Worm (Caenorhabditis elegans) whole organism, L1 larva: Measurements from ENCODE around the gene noca-1.
A peak's percentile ranks its signal among the peaks of the same experiment; 100 is the strongest.

Source experiments
- C04F5.9 ChIP-seq: sonication (generic microtip); optimal IDR thresholded peaks from 2 replicates; lab custom pipeline; 2016; ENCODE audit warnings: missing genetic modification characterization, missing compliant biosample characterization
- C16A3.4 ChIP-seq: fragments of 150-350 bp; optimal IDR thresholded peaks from 2 replicates; lab custom pipeline; 2014; ENCODE audit warnings: missing biosample characterization, missing genetic modification characterization
- C34B4.2 ChIP-seq: sonication (generic microtip); optimal IDR thresholded peaks from 2 replicates; lab custom pipeline; 2017; ENCODE audit warnings: mild to moderate bottlenecking, missing genetic modification characterization, missing compliant biosample characterization
- Y116A8C.19 ChIP-seq: sonication (generic microtip); optimal IDR thresholded peaks from 2 replicates; lab custom pipeline; 2016; ENCODE audit warnings: missing compliant biosample characterization, missing genetic modification characterization, borderline replicate concordance
- aha-1 ChIP-seq: fragments of 150-350 bp; optimal IDR thresholded peaks from 2 replicates; lab custom pipeline; 2014; ENCODE audit warnings: missing biosample characterization, missing genetic modification characterization
- alr-1 ChIP-seq: fragments of 200-800 bp; sonication (Bioruptor generic); optimal IDR thresholded peaks from 2 replicates; lab custom pipeline; 2018; ENCODE audit warnings: borderline replicate concordance, mild to moderate bottlenecking, missing genetic modification characterization, missing compliant biosample characterization
- aly-2 ChIP-seq: fragments of 150-350 bp; optimal IDR thresholded peaks from 2 replicates; lab custom pipeline; 2014; ENCODE audit warnings: missing biosample characterization, missing genetic modification characterization
- blmp-1 ChIP-seq: fragments of 150-350 bp; optimal IDR thresholded peaks from 2 replicates; lab custom pipeline; 2014; ENCODE audit warnings: missing biosample characterization, missing genetic modification characterization
- ceh-82 ChIP-seq, 3 experiments: fragments of 150-350 bp in 1 of 3; sonication (generic microtip) in 2 of 3; optimal IDR thresholded peaks; 2 replicates each; lab custom pipeline; 2014 to 2017; ENCODE audit warnings: missing biosample characterization in 3 of 3, missing genetic modification characterization in 3 of 3
- ceh-88 ChIP-seq: fragments of 200-800 bp; sonication (Bioruptor generic); IDR thresholded peaks from 2 replicates; pipeline ENCODE4 v1.3.6; 2022; ENCODE audit warnings: missing genetic modification characterization, missing compliant biosample characterization
- ces-1 ChIP-seq: fragments of 150-350 bp; optimal IDR thresholded peaks from 2 replicates; lab custom pipeline; 2014; ENCODE audit warnings: missing biosample characterization, missing genetic modification reagents, missing genetic modification characterization
- dpl-1 ChIP-seq, 3 experiments: fragments of 150-350 bp in 2 of 3; sonication (generic microtip) in 1 of 3; optimal IDR thresholded peaks; 2 replicates each; lab custom pipeline; 2014 to 2017; ENCODE audit warnings: missing biosample characterization in 3 of 3, missing genetic modification characterization in 3 of 3, missing genetic modification reagents in 3 of 3
- efl-1 ChIP-seq, 4 experiments: fragments of 150-350 bp; optimal IDR thresholded peaks in 3 of 4; peaks in 1 of 4; 1 replicate in 1 of 4; 2 replicates in 3 of 4; lab custom pipeline; 2014; ENCODE audit warnings: missing biosample characterization in 2 of 4, missing genetic modification characterization in 2 of 4, missing genetic modification reagents in 2 of 4
- egl-27 ChIP-seq, 2 experiments: fragments of 150-350 bp in 1 of 2; sonication (generic microtip); optimal IDR thresholded peaks; 3 replicates each; lab custom pipeline; 2017 to 2018; ENCODE audit warnings: missing biosample characterization in 2 of 2, missing genetic modification characterization in 2 of 2, missing genetic modification reagents in 2 of 2
- elt-2 ChIP-seq: sonication (generic microtip); optimal IDR thresholded peaks from 2 replicates; lab custom pipeline; 2016; ENCODE audit warnings: missing genetic modification characterization, mild to moderate bottlenecking, inconsistent platforms, missing compliant biosample characterization, missing genetic modification reagents
- elt-3 ChIP-seq, 6 experiments: fragments of 150-350 bp in 1 of 6; sonication (generic microtip); optimal IDR thresholded peaks; 2 replicates each; lab custom pipeline; 2017 to 2018; ENCODE audit warnings: missing biosample characterization in 6 of 6, missing genetic modification characterization in 6 of 6, inconsistent platforms in 1 of 6
- ets-5 ChIP-seq: fragments of 200-800 bp; sonication (Bioruptor generic); IDR thresholded peaks from 2 replicates; pipeline ENCODE4 v1.3.6; 2022; ENCODE audit warnings: missing genetic modification characterization, missing compliant biosample characterization
- fkh-10 ChIP-seq: sonication (generic microtip); optimal IDR thresholded peaks from 2 replicates; lab custom pipeline; 2017; ENCODE audit warnings: missing biosample characterization, missing genetic modification reagents, missing genetic modification characterization
- fkh-4 ChIP-seq: sonication (generic microtip); optimal IDR thresholded peaks from 2 replicates; lab custom pipeline; 2016; ENCODE audit warnings: missing compliant biosample characterization, missing genetic modification characterization, borderline replicate concordance
- fkh-8 ChIP-seq: sonication (generic microtip); optimal IDR thresholded peaks from 2 replicates; lab custom pipeline; 2016; ENCODE audit warnings: mild to moderate bottlenecking, missing genetic modification characterization, missing compliant biosample characterization
- fos-1 ChIP-seq: fragments of 150-350 bp; optimal IDR thresholded peaks from 2 replicates; lab custom pipeline; 2014; ENCODE audit warnings: missing biosample characterization, missing genetic modification characterization
- grh-1 ChIP-seq: fragments of 200-800 bp; sonication (Bioruptor generic); IDR thresholded peaks from 2 replicates; pipeline ENCODE4 v1.3.6; 2022; ENCODE audit warnings: missing genetic modification reagents, missing genetic modification characterization, missing compliant biosample characterization
- hlh-17 ChIP-seq: fragments of 200-800 bp; sonication (Bioruptor generic); optimal IDR thresholded peaks from 2 replicates; lab custom pipeline; 2018; ENCODE audit warnings: missing genetic modification characterization, mild to moderate bottlenecking, missing compliant biosample characterization, moderate library complexity, borderline replicate concordance
- hlh-4 ChIP-seq: sonication (generic microtip); optimal IDR thresholded peaks from 2 replicates; lab custom pipeline; 2016; ENCODE audit warnings: mild to moderate bottlenecking, missing genetic modification characterization, missing compliant biosample characterization
- hpl-2 ChIP-seq: fragments of 150-350 bp; optimal IDR thresholded peaks from 2 replicates; lab custom pipeline; 2014; ENCODE audit warnings: missing biosample characterization, missing genetic modification reagents, missing genetic modification characterization
- isw-1 ChIP-seq: fragments of 200-800 bp; sonication (Bioruptor generic); IDR thresholded peaks from 2 replicates; pipeline ENCODE4 v1.3.6; 2022; ENCODE audit warnings: missing genetic modification characterization, missing compliant biosample characterization
- jun-1 ChIP-seq: fragments of 150-350 bp; optimal IDR thresholded peaks from 2 replicates; lab custom pipeline; 2014; ENCODE audit warnings: missing biosample characterization, missing genetic modification reagents, missing genetic modification characterization
- lin-13 ChIP-seq: fragments of 150-350 bp; optimal IDR thresholded peaks from 2 replicates; lab custom pipeline; 2014; ENCODE audit warnings: missing biosample characterization, missing genetic modification reagents, missing genetic modification characterization
- lin-35 ChIP-seq, 2 experiments: fragments of 150-350 bp; optimal IDR thresholded peaks; 2 replicates each; lab custom pipeline; 2014; ENCODE audit warnings: missing biosample characterization in 2 of 2, missing genetic modification characterization in 2 of 2, missing genetic modification reagents in 2 of 2
- lir-3 ChIP-seq: sonication (generic microtip); optimal IDR thresholded peaks from 2 replicates; lab custom pipeline; 2016; ENCODE audit warnings: mild to moderate bottlenecking, missing genetic modification characterization, moderate library complexity, missing compliant biosample characterization; ENCODE audit not compliant: poor library complexity
- lsy-2 ChIP-seq, 2 experiments: fragments of 150-350 bp; optimal IDR thresholded peaks; 2 replicates each; lab custom pipeline; 2014; ENCODE audit warnings: missing biosample characterization in 2 of 2, missing genetic modification characterization in 2 of 2
- mab-9 ChIP-seq: fragments of 200-800 bp; sonication (Bioruptor generic); IDR thresholded peaks from 2 replicates; pipeline ENCODE4 v1.3.6; 2022; ENCODE audit warnings: missing genetic modification reagents, missing genetic modification characterization, missing compliant biosample characterization
- mdl-1 ChIP-seq, 2 experiments: fragments of 150-350 bp; optimal IDR thresholded peaks; 2 replicates each; lab custom pipeline; 2014 to 2017; ENCODE audit warnings: missing biosample characterization in 2 of 2, missing genetic modification characterization in 2 of 2, inconsistent platforms in 1 of 2
- mef-2 ChIP-seq: fragments of 150-350 bp; optimal IDR thresholded peaks from 2 replicates; lab custom pipeline; 2014; ENCODE audit warnings: missing biosample characterization, missing genetic modification characterization
- nhr-11 ChIP-seq: fragments of 150-350 bp; optimal IDR thresholded peaks from 2 replicates; lab custom pipeline; 2014; ENCODE audit warnings: missing biosample characterization, missing genetic modification characterization
- nhr-19 ChIP-seq: fragments of 200-800 bp; sonication (Bioruptor generic); conservative IDR thresholded peaks from 2 replicates; pipeline ENCODE4 v1.3.6; 2022; ENCODE audit warnings: missing genetic modification characterization, missing compliant biosample characterization
- nhr-20 ChIP-seq: sonication (generic microtip); optimal IDR thresholded peaks from 2 replicates; lab custom pipeline; 2016; ENCODE audit warnings: mild to moderate bottlenecking, missing genetic modification characterization, missing compliant biosample characterization
- nhr-237 ChIP-seq: fragments of 150-350 bp; optimal IDR thresholded peaks from 2 replicates; lab custom pipeline; 2014; ENCODE audit warnings: missing biosample characterization, missing genetic modification characterization
- nhr-71 ChIP-seq: sonication (generic microtip); optimal IDR thresholded peaks from 2 replicates; lab custom pipeline; 2016; ENCODE audit warnings: mild to moderate bottlenecking, missing genetic modification characterization, moderate library complexity, missing compliant biosample characterization
- nhr-76 ChIP-seq: sonication (generic microtip); optimal IDR thresholded peaks from 2 replicates; lab custom pipeline; 2017; ENCODE audit warnings: missing biosample characterization, missing genetic modification characterization
- nhr-77 ChIP-seq: fragments of 150-350 bp; optimal IDR thresholded peaks from 2 replicates; lab custom pipeline; 2014; ENCODE audit warnings: missing biosample characterization, missing genetic modification characterization
- pax-3 ChIP-seq: fragments of 200-800 bp; sonication (Bioruptor generic); optimal IDR thresholded peaks from 2 replicates; lab custom pipeline; 2018; ENCODE audit warnings: mild to moderate bottlenecking, missing genetic modification characterization, moderate library complexity, missing compliant biosample characterization
- pqm-1 ChIP-seq: sonication (generic microtip); optimal IDR thresholded peaks from 3 replicates; lab custom pipeline; 2017; ENCODE audit warnings: missing biosample characterization, missing genetic modification characterization
- rnt-1 ChIP-seq: sonication (generic microtip); optimal IDR thresholded peaks from 2 replicates; lab custom pipeline; 2016; ENCODE audit warnings: mild to moderate bottlenecking, missing genetic modification characterization, moderate library complexity, missing compliant biosample characterization
- skn-1 ChIP-seq: fragments of 150-350 bp; optimal IDR thresholded peaks from 2 replicates; lab custom pipeline; 2014; ENCODE audit warnings: missing biosample characterization, missing genetic modification characterization
- sup-37 ChIP-seq: fragments of 200-800 bp; sonication (Bioruptor generic); optimal IDR thresholded peaks from 2 replicates; lab custom pipeline; 2018; ENCODE audit warnings: mild to moderate bottlenecking, missing genetic modification characterization, missing compliant biosample characterization
- swsn-7 ChIP-seq: sonication (generic microtip); optimal IDR thresholded peaks from 2 replicates; lab custom pipeline; 2016; ENCODE audit warnings: missing genetic modification characterization, missing compliant biosample characterization
- unc-30 ChIP-seq: sonication (generic microtip); optimal IDR thresholded peaks from 2 replicates; lab custom pipeline; 2017; ENCODE audit warnings: missing biosample characterization, missing genetic modification characterization
- unc-86 ChIP-seq: sonication (generic microtip); optimal IDR thresholded peaks from 2 replicates; lab custom pipeline; 2016; ENCODE audit warnings: missing genetic modification characterization, missing compliant biosample characterization
- xbp-1 ChIP-seq: sonication (generic microtip); optimal IDR thresholded peaks from 2 replicates; lab custom pipeline; 2016; ENCODE audit warnings: missing genetic modification characterization, missing compliant biosample characterization
- zag-1 ChIP-seq: fragments of 150-350 bp; optimal IDR thresholded peaks from 2 replicates; lab custom pipeline; 2014; ENCODE audit warnings: missing biosample characterization, missing genetic modification characterization
- zip-4 ChIP-seq: fragments of 200-800 bp; sonication (Bioruptor generic); optimal IDR thresholded peaks from 2 replicates; lab custom pipeline; 2018; ENCODE audit warnings: mild to moderate bottlenecking, missing genetic modification characterization, moderate library complexity, missing compliant biosample characterization
- ztf-4 ChIP-seq: fragments of 150-350 bp; optimal IDR thresholded peaks from 2 replicates; lab custom pipeline; 2014; ENCODE audit warnings: missing biosample characterization, missing genetic modification characterization

noca-1 gene

ce11 chrV:13212584-13212983 is 59.9 kb downstream of the noca-1 start:
- TF ChIP-seq nhr-20 (tag; lab: Kevin White, UChicago) (peak; percentile 33), elt-2 (tag; lab: Kevin White, UChicago) (peak; percentile 97), jun-1 (peak; percentile 56), swsn-7 (no peak), rnt-1 (tag; lab: Kevin White, UChicago) (no peak), lin-13 (GFP tag; lab: Kevin White, UChicago) (no peak), ceh-82 (tag; optimal IDR thresholded peaks at IDR 0.05; lab: Kevin White, UChicago) (no peak), ceh-88 (GFP tag; lab: Robert Waterston, UW) (no peak), sup-37 (GFP tag; lab: Kevin White, UChicago) (no peak), ets-5 (no peak), aly-2 (tag; lab: Kevin White, UChicago) (no peak), egl-27 (tag; optimal IDR thresholded peaks at IDR 0.05; lab: Kevin White, UChicago) (no peak), fkh-4 (tag; lab: Kevin White, UChicago) (no peak), C04F5.9 (no peak), mef-2 (tag; lab: Kevin White, UChicago) (no peak), unc-86 (tag; lab: Kevin White, UChicago) (no peak), nhr-237 (tag; lab: Kevin White, UChicago) (no peak), hlh-17 (no peak), nhr-71 (tag; lab: Kevin White, UChicago) (no peak), C34B4.2 (tag; lab: Kevin White, UChicago) (no peak), C16A3.4 (tag; lab: Kevin White, UChicago) (no peak), fkh-8 (tag; lab: Kevin White, UChicago) (no peak), unc-30 (tag; lab: Kevin White, UChicago) (no peak), elt-3 (tag; optimal IDR thresholded peaks at IDR 0.05; lab: Kevin White, UChicago) (no peak), nhr-11 (tag; lab: Kevin White, UChicago) (no peak), alr-1 (tag; lab: Kevin White, UChicago) (no peak), nhr-19 (GFP tag; lab: Robert Waterston, UW) (peak; percentile 19; the same call in 1 of the 2 replicates), skn-1 (tag; lab: Kevin White, UChicago) (no peak), zip-4 (no peak), isw-1 (no peak), mdl-1 (tag; optimal IDR thresholded peaks at IDR 0.05; lab: Kevin White, UChicago) (peak in 1 of 2 experiments; percentile 61), pqm-1 (tag; lab: Kevin White, UChicago) (peak; percentile 85), Y116A8C.19 (no peak), ztf-4 (tag; lab: Kevin White, UChicago) (no peak), lin-35 (GFP tag; optimal IDR thresholded peaks at IDR 0.05; lab: Kevin White, UChicago) (peak in 1 of 2 experiments; percentile 53), zag-1 (tag; lab: Kevin White, UChicago) (no peak), pax-3 (peak; percentile 70), blmp-1 (tag; lab: Kevin White, UChicago) (no peak), ces-1 (GFP tag; lab: Kevin White, UChicago) (no peak), grh-1 (no peak), hlh-4 (no peak), aha-1 (no peak), fos-1 (tag; lab: Kevin White, UChicago) (no peak), lsy-2 (tag; optimal IDR thresholded peaks at IDR 0.05; lab: Kevin White, UChicago) (no peak), nhr-77 (tag; lab: Kevin White, UChicago) (no peak), fkh-10 (GFP tag; lab: Kevin White, UChicago) (no peak), dpl-1 (GFP tag; optimal IDR thresholded peaks at IDR 0.05; lab: Kevin White, UChicago) (no peak), lir-3 (tag; lab: Kevin White, UChicago) (no peak), nhr-76 (no peak), hpl-2 (no peak), xbp-1 (tag; lab: Kevin White, UChicago) (no peak), efl-1 (optimal IDR thresholded peaks at IDR 0.05; lab: Kevin White, UChicago) (no peak), efl-1 (GFP tag; optimal IDR thresholded peaks at IDR 0.05 in 1 of 2; lab: Kevin White, UChicago) (no peak), mab-9 (GFP tag; lab: Robert Waterston, UW) (no peak)
